Worm (Caenorhabditis elegans) whole organism, late embryonic: ENCODE data around the gene atg-3.

Experiments used
- ama-1 ChIP-seq: fragments of 150-350 bp; optimal IDR thresholded peaks from 2 replicates; lab custom pipeline; 2014
- ceh-24 ChIP-seq: sonication (generic microtip); optimal IDR thresholded peaks from 2 replicates; lab custom pipeline; 2016; ENCODE audit warnings: mild to moderate bottlenecking, missing genetic modification characterization, missing compliant biosample characterization
- elt-2 ChIP-seq: sonication (generic microtip); optimal IDR thresholded peaks from 2 replicates; lab custom pipeline; 2016; ENCODE audit warnings: missing genetic modification reagents, missing genetic modification characterization, missing compliant biosample characterization
- fkh-10 ChIP-seq: fragments of 150-350 bp; optimal IDR thresholded peaks from 2 replicates; lab custom pipeline; 2014; ENCODE audit warnings: missing biosample characterization, missing genetic modification reagents, missing genetic modification characterization
- nfya-1 ChIP-seq: sonication (generic microtip); optimal IDR thresholded peaks from 2 replicates; lab custom pipeline; 2017; ENCODE audit warnings: missing genetic modification characterization, mild to moderate bottlenecking, missing compliant biosample characterization, antibody characterized with exemption, moderate library complexity
- nhr-11 ChIP-seq: fragments of 150-350 bp; optimal IDR thresholded peaks from 2 replicates; lab custom pipeline; 2014; ENCODE audit warnings: missing biosample characterization, missing genetic modification characterization

- TF ChIP-seq nfya-1, result no peak
- TF ChIP-seq nhr-11, result no peak
- TF ChIP-seq fkh-10, result no peak
- TF ChIP-seq ceh-24 (tag; lab: Kevin White, UChicago), result no peak
- TF ChIP-seq elt-2 (tag; lab: Kevin White, UChicago), result no peak
- no peak for TF ChIP-seq ama-1
These were observed 9.5 kb downstream of the atg-3 start for ce11 chrIV:1019801-1020200.
